Fruit fly (Drosophila melanogaster) whole organism, embryonic: ENCODE results near the gene ph-p.

Source experiments
- Asciz ChIP-seq: fragments of 200-800 bp; sonication (Bioruptor generic); optimal IDR thresholded peaks from 2 replicates; lab custom pipeline; 2017; ENCODE audit warnings: missing biosample characterization, mild to moderate bottlenecking, missing genetic modification characterization, missing genetic modification reagents
- Atf-2 ChIP-seq: fragments of 200-800 bp; sonication (Bioruptor generic); optimal IDR thresholded peaks from 2 replicates; lab custom pipeline; 2016; ENCODE audit warnings: missing biosample characterization, missing genetic modification characterization
- Atf3 ChIP-seq: fragments of 200-800 bp; sonication (Bioruptor generic); optimal IDR thresholded peaks from 3 replicates; lab custom pipeline; 2016; ENCODE audit warnings: missing biosample characterization, missing genetic modification characterization
- Bdp1 ChIP-seq: fragments of 200-800 bp; sonication (Bioruptor generic); optimal IDR thresholded peaks from 3 replicates; lab custom pipeline; 2016; ENCODE audit warnings: missing biosample characterization, missing genetic modification characterization
- BtbVII ChIP-seq: fragments of 200-800 bp; sonication (Bioruptor generic); optimal IDR thresholded peaks from 3 replicates; lab custom pipeline; 2017; ENCODE audit warnings: missing biosample characterization, mild to moderate bottlenecking, missing genetic modification characterization
- C15 ChIP-seq: fragments of 200-800 bp; sonication (Bioruptor generic); IDR thresholded peaks from 3 replicates; pipeline ENCODE4 v1.3.6; 2022; ENCODE audit warnings: missing biosample characterization, missing genetic modification characterization
- CG11247 ChIP-seq: fragments of 200-800 bp; sonication (Bioruptor generic); IDR thresholded peaks from 2 replicates; pipeline ENCODE4 v1.3.6; 2022; ENCODE audit warnings: missing biosample characterization, missing genetic modification characterization
- CG12659 ChIP-seq: fragments of 200-800 bp; sonication (Bioruptor generic); optimal IDR thresholded peaks from 3 replicates; lab custom pipeline; 2017; ENCODE audit warnings: mild to moderate bottlenecking, missing biosample characterization, missing genetic modification reagents, missing genetic modification characterization
- CG13123 ChIP-seq: fragments of 200-800 bp; sonication (Bioruptor generic); optimal IDR thresholded peaks from 2 replicates; lab custom pipeline; 2016; ENCODE audit warnings: missing biosample characterization, missing genetic modification characterization
- CG14860 ChIP-seq: fragments of 200-800 bp; sonication (Bioruptor generic); IDR thresholded peaks from 3 replicates; pipeline ENCODE4 v1.3.6; 2022; ENCODE audit warnings: missing biosample characterization, missing genetic modification characterization; ENCODE audit not compliant: partially characterized antibody
- CG15269 ChIP-seq: fragments of 200-800 bp; sonication (Bioruptor generic); optimal IDR thresholded peaks from 2 replicates; lab custom pipeline; 2018; ENCODE audit warnings: missing biosample characterization, mild to moderate bottlenecking, missing genetic modification characterization, moderate library complexity
- CG18262 ChIP-seq: fragments of 200-800 bp; optimal IDR thresholded peaks from 3 replicates; lab custom pipeline; 2019; ENCODE audit warnings: missing biosample characterization, mild to moderate bottlenecking, missing genetic modification characterization, moderate library complexity
- CG18619 ChIP-seq: fragments of 200-800 bp; sonication (Bioruptor generic); optimal IDR thresholded peaks from 3 replicates; lab custom pipeline; 2017; ENCODE audit warnings: missing biosample characterization, mild to moderate bottlenecking, missing genetic modification characterization
- CG2875 ChIP-seq: fragments of 200-800 bp; sonication (Bioruptor generic); optimal IDR thresholded peaks from 2 replicates; lab custom pipeline; 2017; ENCODE audit warnings: missing biosample characterization, mild to moderate bottlenecking, missing genetic modification characterization, missing genetic modification reagents
- CG34376 ChIP-seq: fragments of 200-800 bp; sonication (Bioruptor generic); optimal IDR thresholded peaks from 2 replicates; lab custom pipeline; 2018; ENCODE audit warnings: missing biosample characterization, mild to moderate bottlenecking, missing genetic modification characterization
- CG34422 ChIP-seq: fragments of 200-800 bp; sonication (Bioruptor generic); IDR thresholded peaks from 3 replicates; pipeline ENCODE4 v1.3.6; 2022; ENCODE audit warnings: missing biosample characterization, missing genetic modification characterization
- CG6689 ChIP-seq: fragments of 200-800 bp; sonication (Bioruptor generic); IDR thresholded peaks from 2 replicates; pipeline ENCODE4 v1.3.6; 2022; ENCODE audit warnings: missing biosample characterization, missing genetic modification characterization
- CG7372 ChIP-seq: fragments of 200-800 bp; sonication (Bioruptor generic); IDR thresholded peaks from 2 replicates; pipeline ENCODE4 v1.3.6; 2022; ENCODE audit warnings: missing biosample characterization, missing genetic modification characterization
- CG8089 ChIP-seq: fragments of 200-800 bp; sonication (Bioruptor generic); optimal IDR thresholded peaks from 3 replicates; lab custom pipeline; 2016; ENCODE audit warnings: missing biosample characterization, missing genetic modification characterization
- CG8290 ChIP-seq, 3 experiments: fragments of 200-800 bp; sonication (Bioruptor generic); optimal IDR thresholded peaks; 2 replicates each; lab custom pipeline; 2016 to 2019; ENCODE audit warnings: missing biosample characterization in 3 of 3, missing genetic modification characterization in 3 of 3, mild to moderate bottlenecking in 2 of 3, moderate library complexity in 1 of 3
- CG9437 ChIP-seq: fragments of 200-800 bp; sonication (Bioruptor generic); optimal IDR thresholded peaks from 2 replicates; lab custom pipeline; 2018; ENCODE audit warnings: missing biosample characterization, mild to moderate bottlenecking, missing genetic modification characterization
- CG9876 ChIP-seq: fragments of 200-800 bp; sonication (Bioruptor generic); optimal IDR thresholded peaks from 2 replicates; lab custom pipeline; 2016; ENCODE audit warnings: missing biosample characterization, missing genetic modification characterization
- Dref ChIP-seq: fragments of 200-800 bp; sonication (Bioruptor generic); IDR thresholded peaks from 2 replicates; pipeline ENCODE4 v1.3.6; 2022; ENCODE audit warnings: missing biosample characterization, missing genetic modification characterization
- E2f1 ChIP-seq: fragments of 200-800 bp; sonication (Bioruptor generic); IDR thresholded peaks from 2 replicates; pipeline ENCODE4 v1.3.6; 2022; ENCODE audit warnings: missing biosample characterization, missing genetic modification characterization
- Fer2 ChIP-seq: fragments of 200-800 bp; sonication (Bioruptor generic); optimal IDR thresholded peaks from 2 replicates; lab custom pipeline; 2018; ENCODE audit warnings: missing biosample characterization, mild to moderate bottlenecking, missing genetic modification characterization, moderate library complexity
- Hr51 ChIP-seq, 2 experiments: fragments of 200-800 bp; sonication (Bioruptor generic); optimal IDR thresholded peaks; 2 replicates in 1 of 2; 3 replicates in 1 of 2; lab custom pipeline; 2016 to 2018; ENCODE audit warnings: missing biosample characterization in 2 of 2, missing genetic modification characterization in 2 of 2, mild to moderate bottlenecking in 1 of 2, moderate library complexity in 1 of 2
- Jarid2 ChIP-seq: fragments of 200-800 bp; sonication (Bioruptor generic); optimal IDR thresholded peaks from 3 replicates; lab custom pipeline; 2017; ENCODE audit warnings: mild to moderate bottlenecking, missing biosample characterization, missing genetic modification reagents, missing genetic modification characterization
- Lhr ChIP-seq: fragments of 200-800 bp; sonication (Bioruptor generic); optimal IDR thresholded peaks from 3 replicates; lab custom pipeline; 2017; ENCODE audit warnings: mild to moderate bottlenecking, missing biosample characterization, missing genetic modification reagents, missing genetic modification characterization
- Ptx1 ChIP-seq: fragments of 200-800 bp; sonication (Bioruptor generic); IDR thresholded peaks from 2 replicates; pipeline ENCODE4 v1.3.6; 2022; ENCODE audit warnings: missing biosample characterization, missing genetic modification characterization
- abd-A ChIP-seq: fragments of 200-800 bp; sonication (Bioruptor generic); optimal IDR thresholded peaks from 3 replicates; lab custom pipeline; 2019; ENCODE audit warnings: missing biosample characterization, mild to moderate bottlenecking, missing genetic modification characterization, moderate library complexity
- dpn ChIP-seq, 2 experiments: fragments of 200-800 bp; sonication (Bioruptor generic); optimal IDR thresholded peaks; 3 replicates each; lab custom pipeline; 2016; ENCODE audit warnings: missing biosample characterization in 2 of 2, missing genetic modification characterization in 2 of 2
- esg ChIP-seq: fragments of 200-800 bp; sonication (Bioruptor generic); conservative IDR thresholded peaks from 2 replicates; pipeline ENCODE4 v1.3.6; 2022; ENCODE audit warnings: missing biosample characterization, missing genetic modification characterization
- ftz-f1 ChIP-seq: fragments of 200-800 bp; sonication (Bioruptor generic); optimal IDR thresholded peaks from 2 replicates; lab custom pipeline; 2016; ENCODE audit warnings: missing biosample characterization, missing genetic modification characterization
- gcm2 ChIP-seq: fragments of 200-800 bp; sonication (Bioruptor generic); optimal IDR thresholded peaks from 2 replicates; lab custom pipeline; 2016; ENCODE audit warnings: missing biosample characterization, missing genetic modification characterization
- h ChIP-seq: fragments of >200 bp; optimal IDR thresholded peaks from 2 replicates; lab custom pipeline; 2017
- jing ChIP-seq: fragments of 200-800 bp; sonication (Bioruptor generic); optimal IDR thresholded peaks from 2 replicates; lab custom pipeline; 2018; ENCODE audit warnings: missing biosample characterization, mild to moderate bottlenecking, missing genetic modification characterization
- peb ChIP-seq: fragments of 200-800 bp; sonication (Bioruptor generic); IDR thresholded peaks from 2 replicates; pipeline ENCODE4 v1.3.6; 2022; ENCODE audit warnings: missing biosample characterization, missing genetic modification characterization
- pita ChIP-seq: fragments of 200-800 bp; sonication (Bioruptor generic); optimal IDR thresholded peaks from 2 replicates; lab custom pipeline; 2017; ENCODE audit warnings: missing biosample characterization, mild to moderate bottlenecking, missing genetic modification characterization
- psq ChIP-seq: fragments of 200-800 bp; sonication (Bioruptor generic); optimal IDR thresholded peaks from 2 replicates; lab custom pipeline; 2017; ENCODE audit warnings: missing biosample characterization, missing genetic modification characterization
- pum ChIP-seq: fragments of 200-800 bp; sonication (Bioruptor generic); optimal IDR thresholded peaks from 2 replicates; lab custom pipeline; 2016; ENCODE audit warnings: missing biosample characterization, missing genetic modification characterization
- row ChIP-seq: fragments of 200-800 bp; sonication (Bioruptor generic); IDR thresholded peaks from 3 replicates; pipeline ENCODE4 v1.3.6; 2022; ENCODE audit warnings: missing biosample characterization, missing genetic modification characterization
- seq ChIP-seq: fragments of 200-800 bp; sonication (Bioruptor generic); IDR thresholded peaks from 2 replicates; pipeline ENCODE4 v1.3.6; 2022; ENCODE audit warnings: missing biosample characterization, missing genetic modification characterization
- slbo ChIP-seq: fragments of 200-800 bp; sonication (Bioruptor generic); IDR thresholded peaks from 2 replicates; pipeline ENCODE4 v1.3.6; 2022; ENCODE audit warnings: missing biosample characterization, missing genetic modification characterization
- usp ChIP-seq: fragments of >200 bp; optimal IDR thresholded peaks from 2 replicates; lab custom pipeline; 2017; ENCODE audit warnings: missing biosample characterization, missing genetic modification characterization
- vvl ChIP-seq: fragments of 200-800 bp; sonication (Bioruptor generic); IDR thresholded peaks from 2 replicates; pipeline ENCODE4 v1.3.6; 2022; ENCODE audit warnings: missing biosample characterization, missing genetic modification characterization
- zen2 ChIP-seq: fragments of 200-800 bp; sonication (Bioruptor generic); IDR thresholded peaks from 3 replicates; pipeline ENCODE4 v1.3.6; 2022; ENCODE audit warnings: missing biosample characterization, missing genetic modification characterization; ENCODE audit not compliant: partially characterized antibody
- zfh2 ChIP-seq: fragments of 200-800 bp; sonication (Bioruptor generic); optimal IDR thresholded peaks from 2 replicates; lab custom pipeline; 2016; ENCODE audit warnings: missing biosample characterization, missing genetic modification characterization

The ph-p gene

dm6 chrX:2134965-2135758 is 3.0 kb downstream of the ph-p start (continued):
- TF ChIP-seq CG11247 (GFP tag; lab: Robert Waterston, UW) (peak; percentile 78), ftz-f1 (peak; percentile 35), Bdp1 (GFP tag; lab: Kevin White, UChicago) (peak; percentile 67), C15 (GFP tag; lab: Robert Waterston, UW) (peak; percentile 75; the same call in 2 of the 3 replicates), pum (peak; percentile 80), CG7372 (peak; percentile 86), CG15269 (peak; percentile 93), Atf-2 (GFP tag; lab: Kevin White, UChicago) (peak; percentile 83), zen2 (GFP tag; lab: Robert Waterston, UW) (no peak), CG2875 (GFP tag; lab: Kevin White, UChicago) (peak; percentile 78), zfh2 (peak; percentile 64)

dm6 chrX:2134226-2134880 is 3.8 kb downstream of the ph-p start:
- TF ChIP-seq Asciz (GFP tag; lab: Kevin White, UChicago) (peak; percentile 21), Dref (GFP tag; lab: Robert Waterston, UW) (no peak), Jarid2 (GFP tag; lab: Kevin White, UChicago) (no peak), Atf3 (GFP tag; lab: Kevin White, UChicago) (peak; percentile 12), CG8089 (GFP tag; lab: Kevin White, UChicago) (peak; percentile 15), CG9437 (GFP tag; lab: Kevin White, UChicago) (peak; percentile 25), Ptx1 (peak; percentile 68), CG2875 (GFP tag; lab: Kevin White, UChicago) (peak; percentile 55), abd-A (tag; lab: Kevin White, UChicago) (peak; percentile 70), CG8290 (GFP tag; optimal IDR thresholded peaks at IDR 0.05; lab: Kevin White, UChicago) (peak; percentile 7), CG8290 (tag; optimal IDR thresholded peaks at IDR 0.05; lab: Kevin White, UChicago) (peak in 1 of 2 experiments; percentile 78), CG34422 (GFP tag; lab: Robert Waterston, UW) (no peak), peb (GFP tag; lab: Robert Waterston, UW) (peak; percentile 48), seq (peak; percentile 32; the same call in 1 of the 2 replicates), usp (GFP tag; lab: Kevin White, UChicago) (no peak), row (GFP tag; lab: Robert Waterston, UW) (peak; percentile 74), CG12659 (peak; percentile 56), pita (GFP tag; lab: Kevin White, UChicago) (no peak), CG34376 (GFP tag; lab: Kevin White, UChicago) (no peak), BtbVII (GFP tag; lab: Kevin White, UChicago) (peak; percentile 26), Lhr (GFP tag; lab: Kevin White, UChicago) (peak; percentile 32), CG6689 (GFP tag; lab: Robert Waterston, UW) (peak; percentile 65), jing (GFP tag; lab: Kevin White, UChicago) (peak; percentile 62), slbo (GFP tag; lab: Robert Waterston, UW) (peak; percentile 58), psq (GFP tag; lab: Kevin White, UChicago) (no peak), h (lab: Kevin White, UChicago) (no peak), gcm2 (no peak), CG9876 (GFP tag; lab: Kevin White, UChicago) (no peak), dpn (GFP tag; optimal IDR thresholded peaks at IDR 0.05; lab: Kevin White, UChicago) (peak; percentile 54 to 57), CG18262 (peak; percentile 78), E2f1 (GFP tag; lab: Robert Waterston, UW) (peak; percentile 60; the same call in 1 of the 2 replicates), Hr51 (GFP tag; optimal IDR thresholded peaks at IDR 0.05; lab: Kevin White, UChicago) (peak; percentile 44 to 65), Fer2 (tag; lab: Kevin White, UChicago) (no peak), CG13123 (GFP tag; lab: Kevin White, UChicago) (no peak), vvl (GFP tag; lab: Robert Waterston, UW) (peak; percentile 76), CG18619 (GFP tag; lab: Kevin White, UChicago) (peak; percentile 45), esg (GFP tag; lab: Robert Waterston, UW) (peak; percentile 18; the same call in 1 of the 2 replicates), CG14860 (GFP tag; lab: Robert Waterston, UW) (no peak)
